Fruit fly (Drosophila melanogaster) whole organism, embryonic: ENCODE measurements around the gene Ac78C.

Experiments
- Antp ChIP-seq: fragments of 200-800 bp; sonication (Bioruptor generic); optimal IDR thresholded peaks from 3 replicates; lab custom pipeline; 2016; ENCODE audit warnings: missing biosample characterization, missing genetic modification characterization
- CG10209 ChIP-seq: fragments of 200-800 bp; sonication (Bioruptor generic); optimal IDR thresholded peaks from 3 replicates; lab custom pipeline; 2017; ENCODE audit warnings: missing biosample characterization, mild to moderate bottlenecking, missing genetic modification characterization, missing genetic modification reagents
- CG10267 ChIP-seq: fragments of 200-800 bp; sonication (Bioruptor generic); optimal IDR thresholded peaks from 2 replicates; lab custom pipeline; 2018; ENCODE audit warnings: missing biosample characterization, mild to moderate bottlenecking, missing genetic modification characterization, moderate library complexity
- CG10321 ChIP-seq: fragments of 200-800 bp; sonication (Bioruptor generic); IDR thresholded peaks from 2 replicates; pipeline ENCODE4 v1.3.6; 2022; ENCODE audit warnings: missing biosample characterization, missing genetic modification characterization
- CG10431 ChIP-seq: fragments of 200-800 bp; sonication (Bioruptor generic); optimal IDR thresholded peaks from 3 replicates; lab custom pipeline; 2018; ENCODE audit warnings: missing biosample characterization, mild to moderate bottlenecking, missing genetic modification characterization
- CG11560 ChIP-seq: fragments of 200-800 bp; sonication (Bioruptor generic); IDR thresholded peaks from 3 replicates; pipeline ENCODE4 v1.3.6; 2022; ENCODE audit warnings: missing biosample characterization, missing genetic modification characterization
- CG13296 ChIP-seq: fragments of 200-800 bp; sonication (Bioruptor generic); optimal IDR thresholded peaks from 3 replicates; lab custom pipeline; 2018; ENCODE audit warnings: missing biosample characterization, mild to moderate bottlenecking, missing genetic modification characterization
- CG16813 ChIP-seq: fragments of 200-800 bp; sonication (Bioruptor generic); IDR thresholded peaks from 3 replicates; pipeline ENCODE4 v1.3.6; 2022; ENCODE audit warnings: missing biosample characterization, missing genetic modification characterization; ENCODE audit not compliant: partially characterized antibody
- CG17361 ChIP-seq: fragments of 200-800 bp; sonication (Bioruptor generic); IDR thresholded peaks from 3 replicates; pipeline ENCODE4 v1.3.6; 2022; ENCODE audit warnings: missing biosample characterization, missing genetic modification characterization
- CG1792 ChIP-seq: fragments of 200-800 bp; sonication (Bioruptor generic); optimal IDR thresholded peaks from 2 replicates; lab custom pipeline; 2016; ENCODE audit warnings: missing biosample characterization, missing genetic modification characterization
- CG18262 ChIP-seq: fragments of 200-800 bp; optimal IDR thresholded peaks from 3 replicates; lab custom pipeline; 2019; ENCODE audit warnings: missing biosample characterization, mild to moderate bottlenecking, missing genetic modification characterization, moderate library complexity
- CG2129 ChIP-seq: fragments of 200-800 bp; sonication (Bioruptor generic); IDR thresholded peaks from 2 replicates; pipeline ENCODE4 v1.3.6; 2022; ENCODE audit warnings: missing biosample characterization, missing genetic modification characterization; ENCODE audit not compliant: partially characterized antibody
- CG2889 ChIP-seq: fragments of 200-800 bp; sonication (Bioruptor generic); IDR thresholded peaks from 3 replicates; pipeline ENCODE4 v1.3.6; 2022; ENCODE audit warnings: missing biosample characterization, missing genetic modification characterization
- CG4360 ChIP-seq: fragments of 200-800 bp; sonication (Bioruptor generic); IDR thresholded peaks from 2 replicates; pipeline ENCODE4 v1.3.6; 2022; ENCODE audit warnings: missing biosample characterization, missing genetic modification characterization
- CG4617 ChIP-seq: fragments of 200-800 bp; sonication (Bioruptor generic); optimal IDR thresholded peaks from 3 replicates; lab custom pipeline; 2016; ENCODE audit warnings: missing biosample characterization, missing genetic modification characterization, borderline replicate concordance
- CG6791 ChIP-seq: fragments of 200-800 bp; sonication (Bioruptor generic); IDR thresholded peaks from 3 replicates; pipeline ENCODE4 v1.3.6; 2022; ENCODE audit warnings: missing biosample characterization, missing genetic modification characterization; ENCODE audit not compliant: partially characterized antibody
- CG7839 ChIP-seq: fragments of 200-800 bp; sonication (Bioruptor generic); optimal IDR thresholded peaks from 3 replicates; lab custom pipeline; 2018; ENCODE audit warnings: missing biosample characterization, mild to moderate bottlenecking, missing genetic modification characterization, moderate library complexity
- CoRest ChIP-seq: fragments of 200-800 bp; sonication (Bioruptor generic); optimal IDR thresholded peaks from 3 replicates; lab custom pipeline; 2018; ENCODE audit warnings: missing biosample characterization, mild to moderate bottlenecking, missing genetic modification characterization, moderate library complexity
- Dek ChIP-seq: fragments of 200-800 bp; sonication (Bioruptor generic); optimal IDR thresholded peaks from 3 replicates; lab custom pipeline; 2019; ENCODE audit warnings: missing biosample characterization, mild to moderate bottlenecking, missing genetic modification characterization, moderate library complexity
- Eip74EF ChIP-seq, 2 experiments: fragments of 200-800 bp in 1 of 2; fragments of >200 bp in 1 of 2; sonication (Bioruptor generic) in 1 of 2; optimal IDR thresholded peaks; 2 replicates each; lab custom pipeline; 2017 to 2019; ENCODE audit warnings: missing biosample characterization in 2 of 2, missing genetic modification characterization in 2 of 2, mild to moderate bottlenecking in 1 of 2, moderate library complexity in 1 of 2
- HmgD ChIP-seq: fragments of 200-800 bp; sonication (Bioruptor generic); optimal IDR thresholded peaks from 3 replicates; lab custom pipeline; 2016; ENCODE audit warnings: missing biosample characterization, missing genetic modification characterization
- Hr51 ChIP-seq, 2 experiments: fragments of 200-800 bp; sonication (Bioruptor generic); optimal IDR thresholded peaks; 2 replicates in 1 of 2; 3 replicates in 1 of 2; lab custom pipeline; 2016 to 2018; ENCODE audit warnings: missing biosample characterization in 2 of 2, missing genetic modification characterization in 2 of 2, mild to moderate bottlenecking in 1 of 2, moderate library complexity in 1 of 2
- MBD-R2 ChIP-seq: fragments of 200-800 bp; sonication (Bioruptor generic); IDR thresholded peaks from 2 replicates; pipeline ENCODE4 v1.3.6; 2022; ENCODE audit warnings: missing biosample characterization, missing genetic modification characterization
- Mad ChIP-seq: fragments of 200-800 bp; sonication (Bioruptor generic); optimal IDR thresholded peaks from 2 replicates; lab custom pipeline; 2016; ENCODE audit warnings: missing biosample characterization, missing genetic modification characterization
- Mes4 ChIP-seq: fragments of 200-800 bp; sonication (Bioruptor generic); optimal IDR thresholded peaks from 2 replicates; lab custom pipeline; 2016; ENCODE audit warnings: missing biosample characterization, missing genetic modification characterization
- Myb ChIP-seq: fragments of 200-800 bp; sonication (Bioruptor generic); optimal IDR thresholded peaks from 2 replicates; lab custom pipeline; 2016; ENCODE audit warnings: missing biosample characterization, missing genetic modification characterization
- Sry-δ ChIP-seq: fragments of 200-800 bp; sonication (Bioruptor generic); optimal IDR thresholded peaks from 2 replicates; lab custom pipeline; 2016; ENCODE audit warnings: missing biosample characterization, missing genetic modification characterization
- Tbp ChIP-seq: fragments of >200 bp; optimal IDR thresholded peaks from 2 replicates; lab custom pipeline; 2018; ENCODE audit warnings: missing biosample characterization, missing genetic modification characterization
- ac ChIP-seq: fragments of 200-800 bp; sonication (Bioruptor generic); optimal IDR thresholded peaks from 3 replicates; lab custom pipeline; 2017; ENCODE audit warnings: missing biosample characterization, mild to moderate bottlenecking, missing genetic modification characterization
- aop ChIP-seq: fragments of 200-800 bp; sonication (Bioruptor generic); IDR thresholded peaks from 2 replicates; pipeline ENCODE4 v1.3.6; 2022; ENCODE audit warnings: missing biosample characterization, missing genetic modification characterization
- dan ChIP-seq: fragments of 200-800 bp; sonication (Bioruptor generic); IDR thresholded peaks from 2 replicates; pipeline ENCODE4 v1.3.6; 2022; ENCODE audit warnings: missing biosample characterization, missing genetic modification characterization
- danr ChIP-seq: fragments of 200-800 bp; sonication (Bioruptor generic); IDR thresholded peaks from 2 replicates; pipeline ENCODE4 v1.3.6; 2022; ENCODE audit warnings: missing biosample characterization, missing genetic modification characterization
- dmrt99B ChIP-seq: fragments of 200-800 bp; sonication (Bioruptor generic); optimal IDR thresholded peaks from 2 replicates; lab custom pipeline; 2018; ENCODE audit warnings: missing biosample characterization, mild to moderate bottlenecking, missing genetic modification characterization, moderate library complexity
- gfzf ChIP-seq: fragments of 200-800 bp; sonication (Bioruptor generic); optimal IDR thresholded peaks from 2 replicates; lab custom pipeline; 2016; ENCODE audit warnings: missing biosample characterization, mild to moderate bottlenecking, missing genetic modification characterization, moderate library complexity
- gsb ChIP-seq: fragments of 200-800 bp; sonication (Bioruptor generic); IDR thresholded peaks from 2 replicates; pipeline ENCODE4 v1.3.6; 2022; ENCODE audit warnings: missing biosample characterization, missing genetic modification characterization
- lola ChIP-seq, 3 experiments: fragments of >200 bp in 2 of 3; fragments of 200-800 bp in 1 of 3; sonication (Bioruptor generic) in 1 of 3; optimal IDR thresholded peaks; 2 replicates each; lab custom pipeline; 2017 to 2019; ENCODE audit warnings: missing biosample characterization in 3 of 3, missing genetic modification characterization in 3 of 3, mild to moderate bottlenecking in 1 of 3, moderate library complexity in 1 of 3
- nau ChIP-seq: fragments of 200-800 bp; sonication (Bioruptor generic); optimal IDR thresholded peaks from 3 replicates; lab custom pipeline; 2017; ENCODE audit warnings: missing biosample characterization, mild to moderate bottlenecking, missing genetic modification characterization, missing genetic modification reagents
- nerfin-1 ChIP-seq: fragments of 200-800 bp; sonication (Bioruptor generic); optimal IDR thresholded peaks from 3 replicates; lab custom pipeline; 2019; ENCODE audit warnings: missing biosample characterization, mild to moderate bottlenecking, missing genetic modification characterization, moderate library complexity
- nom ChIP-seq: fragments of 200-800 bp; sonication (Bioruptor generic); optimal IDR thresholded peaks from 2 replicates; lab custom pipeline; 2017; ENCODE audit warnings: missing biosample characterization, missing genetic modification characterization, mild to moderate bottlenecking, moderate library complexity, missing genetic modification reagents
- oc ChIP-seq: fragments of 200-800 bp; sonication (Bioruptor generic); optimal IDR thresholded peaks from 2 replicates; lab custom pipeline; 2018; ENCODE audit warnings: missing biosample characterization, mild to moderate bottlenecking, missing genetic modification characterization, moderate library complexity
- pros ChIP-seq: fragments of 200-800 bp; sonication (Bioruptor generic); optimal IDR thresholded peaks from 3 replicates; lab custom pipeline; 2019; ENCODE audit warnings: missing biosample characterization, mild to moderate bottlenecking, missing genetic modification characterization, moderate library complexity
- rib ChIP-seq: fragments of 200-800 bp; sonication (Bioruptor generic); IDR thresholded peaks from 2 replicates; pipeline ENCODE4 v1.3.6; 2022; ENCODE audit warnings: missing biosample characterization, missing genetic modification characterization
- run ChIP-seq: fragments of 200-800 bp; sonication (Bioruptor generic); optimal IDR thresholded peaks from 3 replicates; lab custom pipeline; 2018; ENCODE audit warnings: missing biosample characterization, mild to moderate bottlenecking, missing genetic modification characterization
- sens ChIP-seq: fragments of 200-800 bp; sonication (Bioruptor generic); peaks from one replicate; lab custom pipeline; 2016; ENCODE audit warnings: missing biosample characterization, missing genetic modification characterization
- ssp ChIP-seq: fragments of 200-800 bp; sonication (Bioruptor generic); IDR thresholded peaks from 2 replicates; pipeline ENCODE4 v1.3.6; 2022; ENCODE audit warnings: missing biosample characterization, missing genetic modification characterization
- stwl ChIP-seq: fragments of 200-800 bp; sonication (Bioruptor generic); optimal IDR thresholded peaks from 3 replicates; lab custom pipeline; 2018; ENCODE audit warnings: missing biosample characterization, mild to moderate bottlenecking, missing genetic modification characterization, moderate library complexity
- toy ChIP-seq: fragments of 200-800 bp; sonication (Bioruptor generic); IDR thresholded peaks from 2 replicates; pipeline ENCODE4 v1.3.6; 2022; ENCODE audit warnings: missing biosample characterization, missing genetic modification characterization
- vvl ChIP-seq: fragments of 200-800 bp; sonication (Bioruptor generic); IDR thresholded peaks from 2 replicates; pipeline ENCODE4 v1.3.6; 2022; ENCODE audit warnings: missing biosample characterization, missing genetic modification characterization
- zen ChIP-seq: fragments of 200-800 bp; sonication (Bioruptor generic); optimal IDR thresholded peaks from 3 replicates; lab custom pipeline; 2018; ENCODE audit warnings: missing biosample characterization, mild to moderate bottlenecking, missing genetic modification characterization, moderate library complexity

The Ac78C gene

dm6 chr3L:21130839-21131410, 40.8 kb downstream of the Ac78C start, which contains the start of gene ko (continued):
- TF ChIP-seq Eip74EF (GFP tag; optimal IDR thresholded peaks at IDR 0.05; lab: Kevin White, UChicago) = peak in 1 of 2 experiments; percentile 59
- TF ChIP-seq CG13296 = peak; percentile 3
- TF ChIP-seq MBD-R2 = no peak
- no peak for TF ChIP-seq CG10267 (tag; lab: Kevin White, UChicago)
- peak; percentile 35 for TF ChIP-seq oc (tag; lab: Kevin White, UChicago)
- no peak for TF ChIP-seq CG7839 (tag; lab: Kevin White, UChicago)
- TF ChIP-seq lola (GFP tag; optimal IDR thresholded peaks at IDR 0.05; lab: Kevin White, UChicago) = no peak
- TF ChIP-seq Dek (tag; lab: Kevin White, UChicago) = no peak
- TF ChIP-seq Tbp (GFP tag; lab: Kevin White, UChicago) = no peak
- TF ChIP-seq dmrt99B (tag; lab: Kevin White, UChicago) = no peak
- no peak for TF ChIP-seq Myb
- TF ChIP-seq gfzf (GFP tag; lab: Kevin White, UChicago) = no peak
- TF ChIP-seq toy = no peak
- TF ChIP-seq nau (GFP tag; lab: Kevin White, UChicago) = peak; percentile 55
- no peak for TF ChIP-seq CG16813
- peak; percentile 79 for TF ChIP-seq vvl (GFP tag; lab: Robert Waterston, UW)
- TF ChIP-seq nerfin-1 = no peak
- TF ChIP-seq CG10321 (GFP tag; lab: Robert Waterston, UW) = no peak
- TF ChIP-seq CG10209 (GFP tag; lab: Kevin White, UChicago) = peak; percentile 42
- TF ChIP-seq CG11560 (tag; lab: Robert Waterston, UW) = no peak
- no peak for TF ChIP-seq zen
- no peak for TF ChIP-seq Mes4 (GFP tag; lab: Kevin White, UChicago)
- no peak for TF ChIP-seq Hr51 (GFP tag; optimal IDR thresholded peaks at IDR 0.05; lab: Kevin White, UChicago)
- no peak for TF ChIP-seq CG2889 (GFP tag; lab: Robert Waterston, UW)
- TF ChIP-seq CG1792 (GFP tag; lab: Kevin White, UChicago) = no peak
- TF ChIP-seq gsb = no peak
- peak; percentile 93 for TF ChIP-seq sens
- no peak for TF ChIP-seq stwl (tag; lab: Kevin White, UChicago)
- no peak for TF ChIP-seq Mad (GFP tag; lab: Kevin White, UChicago)
- TF ChIP-seq pros (GFP tag; lab: Kevin White, UChicago) = no peak
- peak; percentile 64 for TF ChIP-seq CG10431 (GFP tag; lab: Kevin White, UChicago)
- no peak for TF ChIP-seq CG4360 (GFP tag; lab: Robert Waterston, UW)
- TF ChIP-seq HmgD (GFP tag; lab: Kevin White, UChicago) = no peak
- no peak for TF ChIP-seq CG6791 (GFP tag; lab: Robert Waterston, UW)
- TF ChIP-seq CG4617 (GFP tag; lab: Kevin White, UChicago) = no peak
- no peak for TF ChIP-seq dan (GFP tag; lab: Robert Waterston, UW)
- TF ChIP-seq Sry-δ (GFP tag; lab: Kevin White, UChicago) = no peak
- TF ChIP-seq danr (GFP tag; lab: Robert Waterston, UW) = no peak
- TF ChIP-seq rib = no peak
- TF ChIP-seq ssp = no peak
- no peak for TF ChIP-seq CoRest (tag; lab: Kevin White, UChicago)
- no peak for TF ChIP-seq aop (GFP tag; lab: Robert Waterston, UW)
- no peak for TF ChIP-seq CG17361
- TF ChIP-seq CG18262 (tag; lab: Kevin White, UChicago) = peak; percentile 21
- no peak for TF ChIP-seq CG2129
- TF ChIP-seq Antp (GFP tag; lab: Kevin White, UChicago) = no peak
- no peak for TF ChIP-seq run (tag; lab: Kevin White, UChicago)
- TF ChIP-seq nom (GFP tag; lab: Kevin White, UChicago) = peak; percentile 9
- TF ChIP-seq ac (GFP tag; lab: Kevin White, UChicago) = peak; percentile 9
